ENCODE assay signal across 2 fruit fly cellular contexts in genomic region chr3L:12037449-12038163, dm6.
TF ChIP-seq lines count a peak whose summit lies in the region.

No protein-coding gene starts in this region.

TF ChIP-seq in whole organism, embryonic, 481 proteins besides CTCF, POLR2A, EP300 and RAD21 (continued from another document and continues in another):
- TF ChIP-seq CG8290 (GFP tag; optimal IDR thresholded peaks at IDR 0.05; lab: Kevin White, UChicago) (no peak), CG8290 (tag; optimal IDR thresholded peaks at IDR 0.05; lab: Kevin White, UChicago) (no peak), CG10147 (GFP tag; optimal IDR thresholded peaks at IDR 0.05; lab: Kevin White, UChicago) (no peak), nmo (GFP tag; optimal IDR thresholded peaks at IDR 0.05; lab: Kevin White, UChicago) (peak; percentile 50), CG3407 (GFP tag; optimal IDR thresholded peaks at IDR 0.05; lab: Kevin White, UChicago) (no peak), CG9817 (tag; optimal IDR thresholded peaks at IDR 0.05; lab: Kevin White, UChicago) (no peak), pum (GFP tag; optimal IDR thresholded peaks at IDR 0.05; lab: Kevin White, UChicago) (no peak), tin (GFP tag; optimal IDR thresholded peaks at IDR 0.05; lab: Kevin White, UChicago) (peak; percentile 74), CG2712 (tag; optimal IDR thresholded peaks at IDR 0.05; lab: Kevin White, UChicago) (peak; percentile 71), Hr51 (GFP tag; optimal IDR thresholded peaks at IDR 0.05; lab: Kevin White, UChicago) (no peak), CG14667 (GFP tag; IDR thresholded peaks at IDR 0.05; lab: Robert Waterston, UW) (no peak; the same call in 1 of the 2 replicates), klu (GFP tag; IDR thresholded peaks at IDR 0.05; lab: Robert Waterston, UW) (peak; percentile 43; the same call in 1 of the 2 replicates), lilli (GFP tag; optimal IDR thresholded peaks at IDR 0.05; lab: Kevin White, UChicago) (peak; percentile 30), disco-r (GFP tag; optimal IDR thresholded peaks at IDR 0.05; lab: Kevin White, UChicago) (no peak), CG2678 (tag; optimal IDR thresholded peaks at IDR 0.05; lab: Kevin White, UChicago) (peak; percentile 57), inv (GFP tag; IDR thresholded peaks at IDR 0.05; lab: Robert Waterston, UW; ENCODE audit: partially characterized antibody) (no peak), Sox102F (GFP tag; optimal IDR thresholded peaks at IDR 0.05; lab: Kevin White, UChicago) (peak; percentile 36), CG4820 (GFP tag; optimal IDR thresholded peaks at IDR 0.05; lab: Kevin White, UChicago) (peak; percentile 79), CG31388 (GFP tag; optimal IDR thresholded peaks at IDR 0.05; lab: Kevin White, UChicago) (peak; percentile 9), CG9609 (GFP tag; optimal IDR thresholded peaks at IDR 0.05; lab: Kevin White, UChicago) (no peak), GATAe (GFP tag; conservative IDR thresholded peaks at IDR 0.05; lab: Robert Waterston, UW) (no peak), CG7786 (GFP tag; optimal IDR thresholded peaks at IDR 0.05; lab: Kevin White, UChicago) (peak; percentile 21), bigmax (GFP tag; optimal IDR thresholded peaks at IDR 0.05; lab: Kevin White, UChicago) (no peak), trem (tag; optimal IDR thresholded peaks at IDR 0.05; lab: Kevin White, UChicago) (peak; percentile 31), CG11093 (GFP tag; IDR thresholded peaks at IDR 0.05; lab: Robert Waterston, UW) (no peak), gfzf (GFP tag; optimal IDR thresholded peaks at IDR 0.05; lab: Kevin White, UChicago) (no peak), CG11085 (GFP tag; IDR thresholded peaks at IDR 0.05; lab: Robert Waterston, UW) (no peak), CG12299 (tag; optimal IDR thresholded peaks at IDR 0.05; lab: Kevin White, UChicago) (no peak), gce (GFP tag; IDR thresholded peaks at IDR 0.05; lab: Robert Waterston, UW) (no peak), CG12391 (tag; optimal IDR thresholded peaks at IDR 0.05; lab: Kevin White, UChicago) (peak; percentile 47), Hand (GFP tag; optimal IDR thresholded peaks at IDR 0.05; lab: Kevin White, UChicago) (no peak), CG1832 (GFP tag; optimal IDR thresholded peaks at IDR 0.05; lab: Kevin White, UChicago) (no peak), kah (GFP tag; optimal IDR thresholded peaks at IDR 0.05; lab: Kevin White, UChicago) (no peak), toy (GFP tag; IDR thresholded peaks at IDR 0.05; lab: Robert Waterston, UW) (no peak), CHES-1-like (GFP tag; optimal IDR thresholded peaks at IDR 0.05; lab: Kevin White, UChicago) (no peak), zf30C (GFP tag; optimal IDR thresholded peaks at IDR 0.05; lab: Kevin White, UChicago) (peak; percentile 3), CG10431 (GFP tag; optimal IDR thresholded peaks at IDR 0.05; lab: Kevin White, UChicago) (no peak), Fer3 (tag; optimal IDR thresholded peaks at IDR 0.05; lab: Kevin White, UChicago) (no peak), D19B (GFP tag; optimal IDR thresholded peaks at IDR 0.05; lab: Kevin White, UChicago) (no peak), CG9797 (GFP tag; optimal IDR thresholded peaks at IDR 0.05; lab: Kevin White, UChicago) (no peak), stwl (tag; optimal IDR thresholded peaks at IDR 0.05; lab: Kevin White, UChicago) (peak; percentile 23), HmgZ (tag; optimal IDR thresholded peaks at IDR 0.05; lab: Kevin White, UChicago) (no peak), CG1024 (GFP tag; IDR thresholded peaks at IDR 0.05; lab: Robert Waterston, UW) (peak; percentile 59), CG9437 (GFP tag; optimal IDR thresholded peaks at IDR 0.05; lab: Kevin White, UChicago) (no peak), CG9876 (GFP tag; optimal IDR thresholded peaks at IDR 0.05; lab: Kevin White, UChicago) (no peak), chm (GFP tag; IDR thresholded peaks at IDR 0.05; lab: Robert Waterston, UW) (peak; percentile 40; the same call in 1 of the 2 replicates), hb (GFP tag; IDR thresholded peaks at IDR 0.05; lab: Robert Waterston, UW; ENCODE audit: partially characterized antibody) (no peak), Dip3 (GFP tag; optimal IDR thresholded peaks at IDR 0.05; lab: Kevin White, UChicago) (no peak), luna (GFP tag; optimal IDR thresholded peaks at IDR 0.05; lab: Kevin White, UChicago) (no peak), CG6854 (GFP tag; optimal IDR thresholded peaks at IDR 0.05; lab: Kevin White, UChicago) (no peak), CG8478 (optimal IDR thresholded peaks at IDR 0.05; lab: Kevin White, UChicago) (no peak), ttk (GFP tag; IDR thresholded peaks at IDR 0.05; lab: Robert Waterston, UW) (peak; percentile 31), Trl (optimal IDR thresholded peaks at IDR 0.05; lab: Kevin White, UChicago) (no peak), Trl (GFP tag; optimal IDR thresholded peaks at IDR 0.05; lab: Kevin White, UChicago) (no peak), BEAF-32 (GFP tag; optimal IDR thresholded peaks at IDR 0.05; lab: Kevin White, UChicago) (no peak), unpg (GFP tag; optimal IDR thresholded peaks at IDR 0.05; lab: Kevin White, UChicago) (peak; percentile 3), CG5180 (GFP tag; optimal IDR thresholded peaks at IDR 0.05; lab: Kevin White, UChicago) (no peak), Lhr (GFP tag; optimal IDR thresholded peaks at IDR 0.05; lab: Kevin White, UChicago) (no peak), CG12744 (GFP tag; optimal IDR thresholded peaks at IDR 0.05; lab: Kevin White, UChicago) (no peak), NC2α (GFP tag; optimal IDR thresholded peaks at IDR 0.05; lab: Kevin White, UChicago) (no peak), CG10543 (GFP tag; optimal IDR thresholded peaks at IDR 0.05; lab: Kevin White, UChicago) (no peak), fd64A (GFP tag; optimal IDR thresholded peaks at IDR 0.05; lab: Kevin White, UChicago) (peak; percentile 42), CG6272 (GFP tag; IDR thresholded peaks at IDR 0.05; lab: Robert Waterston, UW) (no peak), BtbVII (GFP tag; optimal IDR thresholded peaks at IDR 0.05; lab: Kevin White, UChicago) (no peak), CG4404 (GFP tag; IDR thresholded peaks at IDR 0.05; lab: Robert Waterston, UW) (no peak), CG3065 (GFP tag; optimal IDR thresholded peaks at IDR 0.05; lab: Kevin White, UChicago) (no peak), CG11247 (GFP tag; IDR thresholded peaks at IDR 0.05; lab: Robert Waterston, UW) (no peak), wek (GFP tag; optimal IDR thresholded peaks at IDR 0.05; lab: Kevin White, UChicago) (no peak), org-1 (GFP tag; optimal IDR thresholded peaks at IDR 0.05; lab: Kevin White, UChicago) (no peak)

TF ChIP-seq in whole organism, prepupa, 60 proteins besides CTCF, POLR2A, EP300 and RAD21 (continued from another document):
- TF ChIP-seq CG10631 (GFP tag; optimal IDR thresholded peaks at IDR 0.05; lab: Kevin White, UChicago) (no peak), CG3919 (GFP tag; optimal IDR thresholded peaks at IDR 0.05; lab: Kevin White, UChicago) (peak; percentile 55), Hr4 (GFP tag; optimal IDR thresholded peaks at IDR 0.05; lab: Kevin White, UChicago) (peak; percentile 27), CG6792 (GFP tag; optimal IDR thresholded peaks at IDR 0.05; lab: Kevin White, UChicago) (no peak), cyc (GFP tag; optimal IDR thresholded peaks at IDR 0.05; lab: Kevin White, UChicago) (peak; percentile 37), fd85E (GFP tag; optimal IDR thresholded peaks at IDR 0.05; lab: Kevin White, UChicago) (no peak), Sox102F (GFP tag; optimal IDR thresholded peaks at IDR 0.05; lab: Kevin White, UChicago) (no peak), CG6276 (GFP tag; optimal IDR thresholded peaks at IDR 0.05; lab: Kevin White, UChicago) (no peak), CG6163 (GFP tag; IDR thresholded peaks at IDR 0.05; lab: Robert Waterston, UW) (peak; percentile 74), svp (GFP tag; lab: Kevin White, UChicago) (no peak), CG6854 (GFP tag; optimal IDR thresholded peaks at IDR 0.05; lab: Kevin White, UChicago) (no peak), Eip93F (GFP tag; optimal IDR thresholded peaks at IDR 0.05; lab: Kevin White, UChicago) (no peak), lz (GFP tag; optimal IDR thresholded peaks at IDR 0.05; lab: Kevin White, UChicago) (no peak), CG15336 (GFP tag; IDR thresholded peaks at IDR 0.05; lab: Robert Waterston, UW) (peak; percentile 51; the same call in 1 of the 2 replicates), salr (GFP tag; optimal IDR thresholded peaks at IDR 0.05; lab: Kevin White, UChicago) (no peak), CG8632 (GFP tag; optimal IDR thresholded peaks at IDR 0.05; lab: Kevin White, UChicago) (no peak), OdsH (GFP tag; optimal IDR thresholded peaks at IDR 0.05; lab: Kevin White, UChicago) (no peak), spab (GFP tag; optimal IDR thresholded peaks at IDR 0.05; lab: Kevin White, UChicago) (peak; percentile 44), CG31627 (GFP tag; optimal IDR thresholded peaks at IDR 0.05; lab: Kevin White, UChicago) (no peak), CG32006 (GFP tag; optimal IDR thresholded peaks at IDR 0.05; lab: Kevin White, UChicago) (peak; percentile 31), dac (GFP tag; optimal IDR thresholded peaks at IDR 0.05; lab: Kevin White, UChicago) (no peak), CG8319 (GFP tag; optimal IDR thresholded peaks at IDR 0.05; lab: Kevin White, UChicago) (no peak), achi (GFP tag; optimal IDR thresholded peaks at IDR 0.05; lab: Kevin White, UChicago) (peak; percentile 21), CG1621 (tag; optimal IDR thresholded peaks at IDR 0.05; lab: Kevin White, UChicago) (no peak), Met (GFP tag; optimal IDR thresholded peaks at IDR 0.05; lab: Kevin White, UChicago) (no peak), CG7368 (GFP tag; optimal IDR thresholded peaks at IDR 0.05; lab: Kevin White, UChicago) (no peak), Sox15 (GFP tag; optimal IDR thresholded peaks at IDR 0.05; lab: Kevin White, UChicago) (no peak), Ets21C (GFP tag; optimal IDR thresholded peaks at IDR 0.05; lab: Kevin White, UChicago) (no peak), CG6808 (GFP tag; optimal IDR thresholded peaks at IDR 0.05; lab: Kevin White, UChicago) (peak; percentile 49), pdm3 (GFP tag; optimal IDR thresholded peaks at IDR 0.05; lab: Kevin White, UChicago) (peak; percentile 28), Ets96B (tag; optimal IDR thresholded peaks at IDR 0.05; lab: Kevin White, UChicago) (peak; percentile 61), Eip78C (GFP tag; lab: Kevin White, UChicago) (peak; percentile 71), topi (GFP tag; optimal IDR thresholded peaks at IDR 0.05; lab: Kevin White, UChicago) (peak; percentile 14), fkh (GFP tag; optimal IDR thresholded peaks at IDR 0.05; lab: Kevin White, UChicago) (no peak), Gug (GFP tag; IDR thresholded peaks at IDR 0.05; lab: Robert Waterston, UW) (peak; percentile 34; the same call in 1 of the 2 replicates), fd59A (GFP tag; optimal IDR thresholded peaks at IDR 0.05; lab: Kevin White, UChicago) (peak; percentile 9)
TF ChIP-seq in whole organism, prepupa: peak in this region for 24.
